Fruit fly (Drosophila melanogaster) whole organism, prepupa: ENCODE results near the gene ThrRS.

Experiments used
- CG6276 ChIP-seq: fragments of 200-800 bp; sonication (Bioruptor generic); optimal IDR thresholded peaks from 2 replicates; lab custom pipeline; 2017; ENCODE audit warnings: missing biosample characterization, mild to moderate bottlenecking, missing genetic modification characterization
- CG7368 ChIP-seq: fragments of 200-800 bp; sonication (Bioruptor generic); optimal IDR thresholded peaks from 3 replicates; lab custom pipeline; 2016; ENCODE audit warnings: missing biosample characterization, missing genetic modification characterization
- OdsH ChIP-seq: fragments of 200-800 bp; sonication (Bioruptor generic); optimal IDR thresholded peaks from 3 replicates; lab custom pipeline; 2016; ENCODE audit warnings: missing biosample characterization, missing genetic modification characterization
- Smox ChIP-seq: fragments of 200-800 bp; sonication (Bioruptor generic); optimal IDR thresholded peaks from 3 replicates; lab custom pipeline; 2016; ENCODE audit warnings: missing biosample characterization, missing genetic modification characterization
- acj6 ChIP-seq: fragments of 200-800 bp; sonication (Bioruptor generic); optimal IDR thresholded peaks from 3 replicates; lab custom pipeline; 2016; ENCODE audit warnings: missing biosample characterization, missing genetic modification characterization
- dac ChIP-seq: fragments of 200-800 bp; sonication (Bioruptor generic); optimal IDR thresholded peaks from 2 replicates; lab custom pipeline; 2017; ENCODE audit warnings: missing biosample characterization, mild to moderate bottlenecking, missing genetic modification characterization

DNA sequence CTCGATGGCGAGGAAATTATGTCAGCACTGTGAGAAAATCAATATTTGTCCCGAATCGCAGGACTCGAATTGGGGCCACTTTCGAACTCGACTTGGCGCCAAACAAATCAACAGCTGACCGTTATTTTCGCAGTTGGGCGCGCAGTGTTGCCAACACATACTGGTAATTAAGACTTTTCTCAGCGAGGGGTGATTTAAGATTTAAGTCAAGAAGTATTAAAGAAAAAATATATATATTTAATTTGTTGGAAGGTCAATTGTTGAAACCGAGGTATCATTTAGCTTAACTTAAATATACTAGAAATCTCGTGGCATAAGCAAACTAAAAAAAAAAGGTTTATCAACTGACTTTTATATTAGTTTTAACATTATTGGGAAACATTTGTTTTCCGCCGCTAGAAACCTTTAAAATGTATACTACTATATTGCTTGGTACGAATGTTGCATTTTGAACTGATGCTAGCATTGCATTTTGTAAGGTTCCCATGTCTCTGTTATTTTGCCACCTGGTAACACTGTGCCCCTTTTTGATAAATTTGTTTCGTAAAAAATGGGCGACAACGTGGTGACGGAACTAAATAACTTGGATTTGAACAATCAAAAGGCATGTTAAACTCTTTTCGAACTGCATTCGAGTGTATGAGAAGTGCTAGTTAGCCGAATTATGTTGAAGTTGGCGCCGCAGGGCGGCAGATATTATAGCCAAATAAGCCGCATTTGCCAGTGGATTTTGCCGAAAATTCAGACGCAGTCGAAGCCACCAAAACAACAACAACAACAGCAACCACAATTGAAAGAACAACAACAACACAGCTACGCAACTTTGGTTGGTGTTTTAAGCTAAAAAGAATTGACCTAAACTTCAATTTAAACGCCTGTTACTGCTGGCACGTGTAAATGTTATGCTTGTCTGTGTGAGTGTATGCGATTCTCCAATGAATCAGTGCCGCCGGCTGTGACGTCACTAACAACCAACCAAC, at the start of gene ThrRS, which contains the start of gene Patsas:
- TF ChIP-seq Smox (no peak), CG6276 (no peak), dac (GFP tag; lab: Kevin White, UChicago) (peak; percentile 83), OdsH (GFP tag; lab: Kevin White, UChicago) (peak; percentile 87), acj6 (GFP tag; lab: Kevin White, UChicago) (peak; percentile 85), CG7368 (GFP tag; lab: Kevin White, UChicago) (peak; percentile 56)
